Fruit fly (Drosophila melanogaster) whole organism, embryonic: ENCODE data around the gene MED14.
A peak's percentile ranks its signal among the peaks of the same experiment; 100 is the strongest.

Source experiments
- Atf-2 ChIP-seq: fragments of 200-800 bp; sonication (Bioruptor generic); optimal IDR thresholded peaks from 2 replicates; lab custom pipeline; 2016; ENCODE audit warnings: missing biosample characterization, missing genetic modification characterization
- CG10654 ChIP-seq: fragments of 200-800 bp; sonication (Bioruptor generic); optimal IDR thresholded peaks from 2 replicates; lab custom pipeline; 2016; ENCODE audit warnings: missing biosample characterization, missing genetic modification characterization
- CG11695 ChIP-seq: fragments of 200-800 bp; sonication (Bioruptor generic); IDR thresholded peaks from 3 replicates; pipeline ENCODE4 v1.3.6; 2022; ENCODE audit warnings: missing biosample characterization, missing genetic modification characterization
- CG14014 ChIP-seq: fragments of 200-800 bp; sonication (Bioruptor generic); IDR thresholded peaks from 2 replicates; pipeline ENCODE4 v1.3.6; 2022; ENCODE audit warnings: missing biosample characterization, missing genetic modification characterization
- CG14667 ChIP-seq: fragments of 200-800 bp; sonication (Bioruptor generic); IDR thresholded peaks from 2 replicates; pipeline ENCODE4 v1.3.6; 2022; ENCODE audit warnings: missing biosample characterization, missing genetic modification characterization
- CG15073 ChIP-seq: fragments of 200-800 bp; sonication (Bioruptor generic); optimal IDR thresholded peaks from 2 replicates; lab custom pipeline; 2016; ENCODE audit warnings: missing biosample characterization, missing genetic modification characterization
- CG17328 ChIP-seq: fragments of 200-800 bp; sonication (Bioruptor generic); IDR thresholded peaks from 2 replicates; pipeline ENCODE4 v1.3.6; 2022; ENCODE audit warnings: missing biosample characterization, missing genetic modification characterization
- CG17359 ChIP-seq: fragments of 200-800 bp; sonication (Bioruptor generic); optimal IDR thresholded peaks from 3 replicates; lab custom pipeline; 2018; ENCODE audit warnings: missing biosample characterization, mild to moderate bottlenecking, missing genetic modification characterization, moderate library complexity
- CG17912 ChIP-seq: fragments of 200-800 bp; sonication (Bioruptor generic); optimal IDR thresholded peaks from 2 replicates; lab custom pipeline; 2018; ENCODE audit warnings: missing biosample characterization, mild to moderate bottlenecking, missing genetic modification characterization
- CG1792 ChIP-seq: fragments of 200-800 bp; sonication (Bioruptor generic); optimal IDR thresholded peaks from 2 replicates; lab custom pipeline; 2016; ENCODE audit warnings: missing biosample characterization, missing genetic modification characterization
- CG2116 ChIP-seq: fragments of 200-800 bp; sonication (Bioruptor generic); optimal IDR thresholded peaks from 3 replicates; lab custom pipeline; 2018; ENCODE audit warnings: missing biosample characterization, mild to moderate bottlenecking, missing genetic modification characterization
- CG2712 ChIP-seq: fragments of 200-800 bp; optimal IDR thresholded peaks from 3 replicates; lab custom pipeline; 2019; ENCODE audit warnings: missing biosample characterization, mild to moderate bottlenecking, missing genetic modification characterization, moderate library complexity
- CG30020 ChIP-seq: fragments of 200-800 bp; optimal IDR thresholded peaks from 2 replicates; lab custom pipeline; 2019; ENCODE audit warnings: missing biosample characterization, mild to moderate bottlenecking, missing genetic modification characterization, moderate library complexity
- CG31388 ChIP-seq: fragments of 200-800 bp; sonication (Bioruptor generic); optimal IDR thresholded peaks from 2 replicates; lab custom pipeline; 2016; ENCODE audit warnings: missing biosample characterization, missing genetic modification characterization
- CG32532 ChIP-seq: fragments of 200-800 bp; sonication (Bioruptor generic); IDR thresholded peaks from 2 replicates; pipeline ENCODE4 v1.3.6; 2022; ENCODE audit warnings: missing biosample characterization, missing genetic modification characterization
- CG3726 ChIP-seq: fragments of 200-800 bp; sonication (Bioruptor generic); IDR thresholded peaks from 3 replicates; pipeline ENCODE4, ENCODE4 v1.3.6; 2022; ENCODE audit warnings: missing biosample characterization, missing genetic modification characterization
- CG42726 ChIP-seq: fragments of 200-800 bp; sonication (Bioruptor generic); IDR thresholded peaks from 2 replicates; pipeline ENCODE4 v1.3.6; 2022; ENCODE audit warnings: missing biosample characterization, missing genetic modification characterization; ENCODE audit not compliant: partially characterized antibody
- CG4820 ChIP-seq: fragments of 200-800 bp; sonication (Bioruptor generic); optimal IDR thresholded peaks from 3 replicates; lab custom pipeline; 2016; ENCODE audit warnings: missing biosample characterization, missing genetic modification characterization
- CG5180 ChIP-seq: fragments of 200-800 bp; sonication (Bioruptor generic); optimal IDR thresholded peaks from 3 replicates; lab custom pipeline; 2017; ENCODE audit warnings: missing biosample characterization, missing genetic modification characterization, mild to moderate bottlenecking, moderate library complexity, missing genetic modification reagents
- CG8359 ChIP-seq: fragments of 200-800 bp; sonication (Bioruptor generic); optimal IDR thresholded peaks from 2 replicates; lab custom pipeline; 2017; ENCODE audit warnings: missing biosample characterization, mild to moderate bottlenecking, missing genetic modification characterization, borderline replicate concordance
- CG8765 ChIP-seq: fragments of 200-800 bp; sonication (Bioruptor generic); IDR thresholded peaks from 2 replicates; pipeline ENCODE4 v1.3.6; 2022; ENCODE audit warnings: missing biosample characterization, missing genetic modification characterization
- CG9932 ChIP-seq: fragments of 200-800 bp; sonication (Bioruptor generic); IDR thresholded peaks from 2 replicates; pipeline ENCODE4 v1.3.6; 2022; ENCODE audit warnings: missing biosample characterization, missing genetic modification characterization
- Camta ChIP-seq: fragments of 200-800 bp; sonication (Bioruptor generic); optimal IDR thresholded peaks from 2 replicates; lab custom pipeline; 2016; ENCODE audit warnings: missing biosample characterization, missing genetic modification characterization
- Dad ChIP-seq: fragments of 200-800 bp; sonication (Bioruptor generic); optimal IDR thresholded peaks from 3 replicates; lab custom pipeline; 2016; ENCODE audit warnings: missing biosample characterization, missing genetic modification characterization
- Gsc ChIP-seq: fragments of 200-800 bp; sonication (Bioruptor generic); IDR thresholded peaks from 2 replicates; pipeline ENCODE4 v1.3.6; 2022; ENCODE audit warnings: missing biosample characterization, missing genetic modification characterization
- HLH54F ChIP-seq: fragments of 200-800 bp; sonication (Bioruptor generic); optimal IDR thresholded peaks from 3 replicates; lab custom pipeline; 2016; ENCODE audit warnings: missing biosample characterization, missing genetic modification characterization
- Hr39 ChIP-seq: fragments of >200 bp; optimal IDR thresholded peaks from 2 replicates; lab custom pipeline; 2017
- Jarid2 ChIP-seq: fragments of 200-800 bp; sonication (Bioruptor generic); optimal IDR thresholded peaks from 3 replicates; lab custom pipeline; 2017; ENCODE audit warnings: mild to moderate bottlenecking, missing biosample characterization, missing genetic modification reagents, missing genetic modification characterization
- Opbp ChIP-seq: fragments of 200-800 bp; sonication (Bioruptor generic); IDR thresholded peaks from 3 replicates; pipeline ENCODE4 v1.3.6; 2022; ENCODE audit warnings: missing biosample characterization, missing genetic modification characterization; ENCODE audit not compliant: partially characterized antibody
- Scr ChIP-seq: fragments of 200-800 bp; sonication (Bioruptor generic); IDR thresholded peaks from 2 replicates; pipeline ENCODE4 v1.3.6; 2022; ENCODE audit warnings: missing biosample characterization, missing genetic modification characterization; ENCODE audit not compliant: partially characterized antibody
- Six4 ChIP-seq: fragments of 200-800 bp; sonication (Bioruptor generic); optimal IDR thresholded peaks from 2 replicates; lab custom pipeline; 2016; ENCODE audit warnings: missing biosample characterization, missing genetic modification characterization
- Sry-δ ChIP-seq: fragments of 200-800 bp; sonication (Bioruptor generic); optimal IDR thresholded peaks from 2 replicates; lab custom pipeline; 2016; ENCODE audit warnings: missing biosample characterization, missing genetic modification characterization
- YL-1 ChIP-seq: fragments of 200-800 bp; sonication (Bioruptor generic); optimal IDR thresholded peaks from 3 replicates; lab custom pipeline; 2017; ENCODE audit warnings: missing biosample characterization, mild to moderate bottlenecking, missing genetic modification characterization
- abd-A ChIP-seq: fragments of 200-800 bp; sonication (Bioruptor generic); optimal IDR thresholded peaks from 3 replicates; lab custom pipeline; 2019; ENCODE audit warnings: missing biosample characterization, mild to moderate bottlenecking, missing genetic modification characterization, moderate library complexity
- ap ChIP-seq: fragments of 200-800 bp; sonication (Bioruptor generic); IDR thresholded peaks from 2 replicates; pipeline ENCODE4 v1.3.6; 2022; ENCODE audit warnings: missing biosample characterization, missing genetic modification characterization
- ato ChIP-seq: fragments of 200-800 bp; sonication (Bioruptor generic); IDR thresholded peaks from 2 replicates; pipeline ENCODE4 v1.3.6; 2022; ENCODE audit warnings: missing biosample characterization, missing genetic modification characterization; ENCODE audit not compliant: partially characterized antibody
- cad ChIP-seq: fragments of >200 bp; optimal IDR thresholded peaks from 2 replicates; lab custom pipeline; 2017; ENCODE audit warnings: missing biosample characterization, missing genetic modification characterization
- cas ChIP-seq: fragments of 200-800 bp; sonication (Bioruptor generic); IDR thresholded peaks from 2 replicates; pipeline ENCODE4 v1.3.6; 2022; ENCODE audit warnings: missing biosample characterization, missing genetic modification characterization
- crol ChIP-seq: fragments of 200-800 bp; sonication (Bioruptor generic); IDR thresholded peaks from 2 replicates; pipeline ENCODE4 v1.3.6; 2022; ENCODE audit warnings: missing biosample characterization, missing genetic modification characterization
- danr ChIP-seq: fragments of 200-800 bp; sonication (Bioruptor generic); IDR thresholded peaks from 2 replicates; pipeline ENCODE4 v1.3.6; 2022; ENCODE audit warnings: missing biosample characterization, missing genetic modification characterization
- eve ChIP-seq, 2 experiments: fragments of >200 bp; optimal IDR thresholded peaks; 2 replicates each; lab custom pipeline; 2017; ENCODE audit warnings: missing biosample characterization in 2 of 2, missing genetic modification characterization in 2 of 2
- fd64A ChIP-seq: fragments of 200-800 bp; sonication (Bioruptor generic); optimal IDR thresholded peaks from 3 replicates; lab custom pipeline; 2018; ENCODE audit warnings: missing biosample characterization, mild to moderate bottlenecking, missing genetic modification characterization
- lab ChIP-seq: fragments of 200-800 bp; sonication (Bioruptor generic); optimal IDR thresholded peaks from 3 replicates; lab custom pipeline; 2017; ENCODE audit warnings: missing biosample characterization, missing genetic modification characterization, mild to moderate bottlenecking, moderate library complexity, missing genetic modification reagents
- rib ChIP-seq: fragments of 200-800 bp; sonication (Bioruptor generic); IDR thresholded peaks from 2 replicates; pipeline ENCODE4 v1.3.6; 2022; ENCODE audit warnings: missing biosample characterization, missing genetic modification characterization
- sd ChIP-seq: fragments of 200-800 bp; sonication (Bioruptor generic); optimal IDR thresholded peaks from 3 replicates; lab custom pipeline; 2018; ENCODE audit warnings: missing biosample characterization, mild to moderate bottlenecking, missing genetic modification characterization, moderate library complexity
- seq ChIP-seq: fragments of 200-800 bp; sonication (Bioruptor generic); IDR thresholded peaks from 2 replicates; pipeline ENCODE4 v1.3.6; 2022; ENCODE audit warnings: missing biosample characterization, missing genetic modification characterization
- so ChIP-seq: fragments of 200-800 bp; sonication (Bioruptor generic); IDR thresholded peaks from 3 replicates; pipeline ENCODE4 v1.3.6; 2022; ENCODE audit warnings: missing biosample characterization, missing genetic modification characterization
- sug ChIP-seq: fragments of 200-800 bp; optimal IDR thresholded peaks from 2 replicates; lab custom pipeline; 2019; ENCODE audit warnings: missing biosample characterization, mild to moderate bottlenecking, missing genetic modification characterization, moderate library complexity
- tna ChIP-seq: fragments of 200-800 bp; sonication (Bioruptor generic); IDR thresholded peaks from 2 replicates; pipeline ENCODE4 v1.3.6; 2022; ENCODE audit warnings: missing biosample characterization, missing genetic modification characterization; ENCODE audit not compliant: partially characterized antibody
- toy ChIP-seq: fragments of 200-800 bp; sonication (Bioruptor generic); IDR thresholded peaks from 2 replicates; pipeline ENCODE4 v1.3.6; 2022; ENCODE audit warnings: missing biosample characterization, missing genetic modification characterization
- yki ChIP-seq: fragments of >200 bp; optimal IDR thresholded peaks from 3 replicates; lab custom pipeline; 2018
- zfh1 ChIP-seq: fragments of 200-800 bp; sonication (Bioruptor generic); IDR thresholded peaks from 3 replicates; pipeline ENCODE4 v1.3.6; 2022; ENCODE audit warnings: missing biosample characterization, missing genetic modification characterization

The MED14 gene

DNA sequence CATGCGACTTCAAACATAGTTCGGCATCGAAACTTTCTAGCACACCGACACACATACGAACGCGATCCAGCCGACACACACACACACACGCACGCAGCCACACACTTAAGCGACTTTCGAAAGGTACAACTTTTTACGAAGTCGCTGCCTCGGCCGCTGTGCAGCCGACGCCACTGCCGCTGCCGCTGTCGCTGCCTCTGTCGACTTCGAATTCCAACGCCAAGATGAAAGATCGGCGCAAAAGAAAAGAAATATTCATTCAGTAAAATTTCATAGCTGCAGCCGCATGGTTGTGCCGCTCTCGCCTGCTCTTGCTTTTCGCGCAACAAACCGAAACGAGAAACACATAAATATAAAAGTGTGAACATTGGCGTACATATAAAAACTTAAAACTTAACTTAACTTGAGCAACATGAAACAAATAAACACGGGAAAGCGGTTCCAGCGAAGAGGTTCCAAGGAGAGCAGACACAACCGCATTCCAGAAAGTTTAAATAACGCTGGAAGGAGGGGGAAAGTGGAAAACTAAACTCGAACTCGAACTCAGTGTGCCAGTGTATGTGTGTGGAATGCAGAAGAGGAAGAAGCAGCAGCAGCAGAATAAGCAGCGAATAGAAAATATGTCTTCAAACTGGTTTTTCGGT lies 46.5 kb downstream of the MED14 start (continued):
- TF ChIP-seq ato, result no peak
- no peak for TF ChIP-seq lab
- TF ChIP-seq cas, result no peak
- no peak for TF ChIP-seq CG14014 (GFP tag; lab: Robert Waterston, UW)
- TF ChIP-seq ap (GFP tag; lab: Robert Waterston, UW), result no peak
- no peak for TF ChIP-seq Dad (GFP tag; lab: Kevin White, UChicago)
- no peak for TF ChIP-seq CG15073 (GFP tag; lab: Kevin White, UChicago)
- no peak for TF ChIP-seq crol (GFP tag; lab: Robert Waterston, UW)
- TF ChIP-seq CG2712, result peak; percentile 7
- TF ChIP-seq CG11695 (GFP tag; lab: Robert Waterston, UW), result no peak
- TF ChIP-seq Gsc (GFP tag; lab: Robert Waterston, UW), result no peak
- 0 out of 3 replicates have a peak, but pooled peaks have one; percentile 16 for TF ChIP-seq zfh1 (GFP tag; lab: Robert Waterston, UW)
- peak; percentile 18 for TF ChIP-seq CG17359 (tag; lab: Kevin White, UChicago)
- TF ChIP-seq Atf-2 (GFP tag; lab: Kevin White, UChicago), result no peak
- TF ChIP-seq CG10654 (GFP tag; lab: Kevin White, UChicago), result no peak
- TF ChIP-seq so, result no peak
- TF ChIP-seq sug, result no peak
- no peak for TF ChIP-seq fd64A (GFP tag; lab: Kevin White, UChicago)
- TF ChIP-seq Hr39 (lab: Kevin White, UChicago), result no peak
- peak; percentile 98 for TF ChIP-seq sd
- TF ChIP-seq toy (GFP tag; lab: Robert Waterston, UW), result no peak
- TF ChIP-seq HLH54F (GFP tag; lab: Kevin White, UChicago), result no peak
- peak; percentile 57; the same call in 1 of the 2 replicates for TF ChIP-seq CG42726 (GFP tag; lab: Robert Waterston, UW)
- TF ChIP-seq Sry-δ (GFP tag; lab: Kevin White, UChicago), result no peak
- TF ChIP-seq eve (GFP tag; optimal IDR thresholded peaks at IDR 0.05; lab: Kevin White, UChicago), result peak in 1 of 2 experiments; percentile 59
- no peak for TF ChIP-seq Opbp (GFP tag; lab: Robert Waterston, UW)
- TF ChIP-seq seq (GFP tag; lab: Robert Waterston, UW), result no peak
- TF ChIP-seq danr (GFP tag; lab: Robert Waterston, UW), result no peak
- TF ChIP-seq CG2116 (GFP tag; lab: Kevin White, UChicago), result no peak
- no peak for TF ChIP-seq yki (lab: Kevin White, UChicago)
- no peak for TF ChIP-seq CG8765 (GFP tag; lab: Robert Waterston, UW)
- TF ChIP-seq CG9932 (GFP tag; lab: Robert Waterston, UW), result no peak
- TF ChIP-seq rib, result no peak
- TF ChIP-seq CG17912 (GFP tag; lab: Kevin White, UChicago), result no peak
- TF ChIP-seq CG14667 (GFP tag; lab: Robert Waterston, UW), result no peak
- TF ChIP-seq cad, result no peak
- TF ChIP-seq CG3726 (GFP tag; lab: Robert Waterston, UW), result no peak
- TF ChIP-seq Scr (GFP tag; lab: Robert Waterston, UW), result no peak
- TF ChIP-seq tna (GFP tag; lab: Robert Waterston, UW), result no peak
- no peak for TF ChIP-seq CG8359
- no peak for TF ChIP-seq CG17328 (GFP tag; lab: Robert Waterston, UW)
- peak; percentile 28; the same call in 1 of the 2 replicates for TF ChIP-seq CG32532 (GFP tag; lab: Robert Waterston, UW)
- no peak for TF ChIP-seq CG4820 (GFP tag; lab: Kevin White, UChicago)
- TF ChIP-seq CG30020, result no peak
- no peak for TF ChIP-seq YL-1 (GFP tag; lab: Kevin White, UChicago)
- no peak for TF ChIP-seq Six4 (GFP tag; lab: Kevin White, UChicago)
- TF ChIP-seq CG5180 (GFP tag; lab: Kevin White, UChicago), result peak; percentile 41
- TF ChIP-seq CG1792, result no peak
- no peak for TF ChIP-seq Camta
- no peak for TF ChIP-seq CG31388 (GFP tag; lab: Kevin White, UChicago)
- TF ChIP-seq Jarid2, result peak; percentile 69
- TF ChIP-seq abd-A (tag; lab: Kevin White, UChicago), result no peak
